Fruit fly (Drosophila melanogaster): ENCODE measurements around the gene Trp1.

dm6 chr2L:10017363-10017762, 8.2 kb downstream of the Trp1 start, which contains the start of gene CG13131:
- TF ChIP-seq psq (optimal IDR thresholded peaks at IDR 0.05) (no peak), pan (optimal IDR thresholded peaks at IDR 0.05) (no peak), CG8478 (optimal IDR thresholded peaks at IDR 0.05) (no peak)
